Fruit fly (Drosophila melanogaster): ENCODE results near the gene Rubicon.

Rubicon gene

DNA sequence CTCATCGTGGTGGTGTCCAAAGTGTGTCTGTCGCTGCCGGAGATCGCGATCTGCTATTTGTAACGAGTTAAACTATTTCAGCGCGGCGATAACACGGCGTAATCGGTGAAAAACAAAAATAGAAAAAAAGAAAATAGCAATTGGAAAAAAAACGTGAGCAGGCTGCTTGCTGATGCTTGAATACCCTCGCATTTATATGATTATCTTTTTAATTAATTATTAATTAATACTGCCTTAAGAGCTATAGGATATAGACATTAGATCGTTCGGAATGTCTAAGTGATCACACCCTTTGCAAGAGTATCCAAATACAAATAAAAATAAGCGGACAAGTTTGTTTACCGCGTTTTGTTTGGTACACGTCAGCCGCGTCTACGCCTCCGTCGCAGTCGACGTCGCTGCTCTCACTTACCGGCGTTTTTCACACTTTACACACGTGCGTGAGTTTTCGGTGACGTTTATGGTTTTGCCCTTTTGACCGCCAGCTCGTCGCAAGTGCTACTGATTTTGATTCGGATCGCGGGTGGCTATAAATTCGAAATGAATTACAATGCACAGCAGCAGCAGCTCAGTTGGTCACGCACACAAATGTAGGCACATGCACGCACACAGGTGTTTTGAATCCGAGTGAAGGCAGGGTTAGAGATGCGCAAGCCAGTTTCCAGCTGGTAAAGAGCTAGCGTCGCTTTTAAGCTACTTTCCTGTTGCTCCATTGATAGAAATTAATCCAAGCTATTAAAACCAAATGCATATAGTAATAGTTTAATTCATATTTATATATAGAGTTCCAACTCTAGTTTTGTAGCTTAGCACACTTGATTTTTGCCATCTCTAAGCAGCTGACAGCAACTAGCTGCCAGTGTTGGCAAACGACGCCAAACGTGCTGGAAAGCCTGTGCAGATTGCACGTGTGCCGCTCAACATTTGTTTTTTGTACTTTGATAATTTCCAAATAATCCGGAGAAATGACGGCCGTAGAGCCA lies 37.5 kb downstream of the Rubicon start, which contains the start of the genes CG2004 and CG1785 (continued):
- peak; percentile 93 for TF ChIP-seq CG10209 (GFP tag; optimal IDR thresholded peaks at IDR 0.05)
- peak; percentile 90 to 93 for TF ChIP-seq dpn (GFP tag; optimal IDR thresholded peaks at IDR 0.05)
- TF ChIP-seq crc (GFP tag; optimal IDR thresholded peaks at IDR 0.05) = peak; percentile 44
- peak; percentile 84 for TF ChIP-seq Sin3A (optimal IDR thresholded peaks at IDR 0.05)
- peak; percentile 93 for TF ChIP-seq ranshi (GFP tag; IDR thresholded peaks at IDR 0.05)
- TF ChIP-seq CTCF (GFP tag; optimal IDR thresholded peaks at IDR 0.05) = no peak
- TF ChIP-seq Elba2 (GFP tag; optimal IDR thresholded peaks at IDR 0.05) = peak; percentile 81
- peak; percentile 68 for TF ChIP-seq HmgD (GFP tag; optimal IDR thresholded peaks at IDR 0.05)
- TF ChIP-seq trem (tag; optimal IDR thresholded peaks at IDR 0.05) = peak; percentile 85
- TF ChIP-seq Gsc (GFP tag; IDR thresholded peaks at IDR 0.05) = peak; percentile 82
- peak; percentile 63 for TF ChIP-seq amos (GFP tag; IDR thresholded peaks at IDR 0.05; ENCODE audit: partially characterized antibody)
- TF ChIP-seq hth (optimal IDR thresholded peaks at IDR 0.05) = no peak
- peak; percentile 93 for TF ChIP-seq Aef1 (GFP tag; IDR thresholded peaks at IDR 0.05)
- peak; percentile 72 for TF ChIP-seq CG1792 (GFP tag; optimal IDR thresholded peaks at IDR 0.05)
- peak; percentile 79 to 89 for TF ChIP-seq chif (GFP tag; optimal IDR thresholded peaks at IDR 0.05)
- TF ChIP-seq gt (GFP tag; IDR thresholded peaks at IDR 0.05) = peak; percentile 83
- TF ChIP-seq gfzf (GFP tag; optimal IDR thresholded peaks at IDR 0.05) = peak; percentile 19
- peak; percentile 87 for TF ChIP-seq CG17359 (tag; optimal IDR thresholded peaks at IDR 0.05)
- peak; percentile 89 for TF ChIP-seq ssp (GFP tag; IDR thresholded peaks at IDR 0.05)
- TF ChIP-seq eve (GFP tag; optimal IDR thresholded peaks at IDR 0.05) = peak in 1 of 2 experiments; percentile 11
- TF ChIP-seq BtbVII (GFP tag; optimal IDR thresholded peaks at IDR 0.05) = peak; percentile 64
- TF ChIP-seq crp (GFP tag; optimal IDR thresholded peaks at IDR 0.05) = peak; percentile 82 to 97
- TF ChIP-seq CG11085 (GFP tag; IDR thresholded peaks at IDR 0.05) = peak; percentile 90
- TF ChIP-seq CG10431 (GFP tag; optimal IDR thresholded peaks at IDR 0.05) = peak; percentile 47
- peak; percentile 81 for TF ChIP-seq Nf-YC (tag; optimal IDR thresholded peaks at IDR 0.05)
- TF ChIP-seq D (optimal IDR thresholded peaks at IDR 0.05) = no peak
- TF ChIP-seq D (GFP tag; optimal IDR thresholded peaks at IDR 0.05) = peak; percentile 87
- peak; percentile 60 for TF ChIP-seq Ets97D (GFP tag; optimal IDR thresholded peaks at IDR 0.05)
- peak; percentile 2 for TF ChIP-seq Abd-B (GFP tag; optimal IDR thresholded peaks at IDR 0.05)
- no peak for TF ChIP-seq HLHmδ (GFP tag; optimal IDR thresholded peaks at IDR 0.05)
- peak; percentile 79 for TF ChIP-seq toy (GFP tag; IDR thresholded peaks at IDR 0.05)
- peak; percentile 51 for TF ChIP-seq CG15073 (GFP tag; optimal IDR thresholded peaks at IDR 0.05)
- TF ChIP-seq kay (GFP tag; optimal IDR thresholded peaks at IDR 0.05) = peak; percentile 84
- no peak for TF ChIP-seq pb (GFP tag; optimal IDR thresholded peaks at IDR 0.05)
- TF ChIP-seq Med (GFP tag) = peak; percentile 92
- no peak for TF ChIP-seq Vsx1 (GFP tag; optimal IDR thresholded peaks at IDR 0.05)
- no peak for TF ChIP-seq Eip74EF (GFP tag; optimal IDR thresholded peaks at IDR 0.05)
- peak; percentile 87 for TF ChIP-seq CG13296 (GFP tag; optimal IDR thresholded peaks at IDR 0.05)
- peak; percentile 78 for TF ChIP-seq CG7987 (GFP tag; optimal IDR thresholded peaks at IDR 0.05)
- TF ChIP-seq dmrt11E (tag; optimal IDR thresholded peaks at IDR 0.05) = peak; percentile 89
- TF ChIP-seq rib (GFP tag; IDR thresholded peaks at IDR 0.05) = peak; percentile 89
- peak; percentile 97 for TF ChIP-seq CG9932 (GFP tag; IDR thresholded peaks at IDR 0.05)
- TF ChIP-seq CG17328 (GFP tag; IDR thresholded peaks at IDR 0.05) = peak; percentile 91
- TF ChIP-seq phol (tag; optimal IDR thresholded peaks at IDR 0.05) = peak; percentile 90
- TF ChIP-seq CG12391 (tag; optimal IDR thresholded peaks at IDR 0.05) = peak; percentile 94
- peak; percentile 87 for TF ChIP-seq Sry-δ (GFP tag; optimal IDR thresholded peaks at IDR 0.05)
- no peak for TF ChIP-seq tna (GFP tag; IDR thresholded peaks at IDR 0.05; ENCODE audit: partially characterized antibody)
- peak; percentile 91 for TF ChIP-seq vfl (GFP tag; optimal IDR thresholded peaks at IDR 0.05)
- TF ChIP-seq Rx (GFP tag; IDR thresholded peaks at IDR 0.05) = peak; percentile 93
- TF ChIP-seq H2.0 (GFP tag; IDR thresholded peaks at IDR 0.05) = peak; percentile 92
